Worm (Caenorhabditis elegans): ENCODE data around the gene C55A1.4.

Gene C55A1.4

DNA sequence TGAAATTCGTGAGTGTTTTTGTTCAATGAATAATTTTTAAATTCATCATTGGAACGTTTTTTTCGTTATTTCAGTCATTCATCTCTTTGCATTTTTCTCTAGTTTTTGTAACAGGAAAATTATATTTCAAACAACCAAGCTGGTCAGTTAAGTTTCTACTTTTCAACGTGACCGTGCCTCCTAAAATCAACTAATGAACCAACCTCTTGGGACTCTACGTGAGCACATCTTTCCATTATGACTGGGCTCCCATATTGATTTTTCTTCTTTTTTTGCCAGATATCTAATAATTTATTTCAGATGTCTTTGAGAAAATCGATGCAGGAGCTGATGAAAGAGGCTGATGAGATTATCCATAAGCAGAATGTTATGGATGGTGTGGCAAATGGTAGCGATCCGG lies 17.5 kb downstream of the C55A1.4 start, which contains the start of gene C55A1.11:
Gene C55A1.11 (plus strand): TSS at position 301 of the 400 bp plus-strand sequence.
- TF ChIP-seq ets-4 (tag; optimal IDR thresholded peaks at IDR 0.05) (no peak), sdc-2 (tag; optimal IDR thresholded peaks at IDR 0.05) (no peak), T23F11.4 (GFP tag; optimal IDR thresholded peaks at IDR 0.05) (no peak)

DNA sequence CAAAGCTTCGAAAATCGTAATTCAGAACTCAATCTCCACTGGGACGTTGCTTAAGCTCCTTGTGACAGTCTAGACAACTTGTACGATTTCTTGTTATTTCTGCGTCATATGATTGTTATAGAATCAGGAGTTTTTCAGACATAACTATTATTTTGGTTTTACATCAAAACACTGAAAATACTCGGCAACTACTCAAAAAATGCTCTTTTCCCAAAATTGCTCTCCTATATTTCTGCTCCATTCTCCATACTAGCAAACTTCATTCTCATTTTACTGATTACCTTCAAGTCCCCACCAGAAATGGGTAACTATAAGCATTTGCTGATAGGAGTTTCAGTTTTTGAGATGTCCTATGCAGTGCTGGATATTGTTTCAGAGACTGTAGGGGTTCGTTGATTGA lies 21.6 kb downstream of the C55A1.4 start, which contains the start of gene C55A1.1:
Gene C55A1.1 (plus strand): TSS at position 301 of the 400 bp plus-strand sequence.
- TF ChIP-seq hlh-13 (GFP tag; optimal IDR thresholded peaks at IDR 0.05) (no peak), ceh-24 (tag; optimal IDR thresholded peaks at IDR 0.05) (no peak), sox-4 (tag; optimal IDR thresholded peaks at IDR 0.05) (no peak), ttx-3 (tag; optimal IDR thresholded peaks at IDR 0.05) (no peak), unc-55 (GFP tag; optimal IDR thresholded peaks at IDR 0.05) (no peak), K02D7.2 (tag; optimal IDR thresholded peaks at IDR 0.05) (no peak), syd-9 (tag; optimal IDR thresholded peaks at IDR 0.05) (no peak), ama-1 (optimal IDR thresholded peaks at IDR 0.05) (no peak), ceh-14 (tag; optimal IDR thresholded peaks at IDR 0.05) (no peak), pqm-1 (tag; optimal IDR thresholded peaks at IDR 0.05) (no peak), tbx-2 (tag; optimal IDR thresholded peaks at IDR 0.05) (no peak), ets-4 (tag; optimal IDR thresholded peaks at IDR 0.05) (no peak), ceh-18 (tag; optimal IDR thresholded peaks at IDR 0.05) (no peak), ref-2 (tag; optimal IDR thresholded peaks at IDR 0.05) (no peak), fax-1 (tag; optimal IDR thresholded peaks at IDR 0.05) (no peak), ceh-30 (tag; optimal IDR thresholded peaks at IDR 0.05) (no peak), hlh-30 (tag; optimal IDR thresholded peaks at IDR 0.05; ENCODE audit: insufficient read depth) (no peak), odd-2 (tag; optimal IDR thresholded peaks at IDR 0.05) (no peak), nhr-232 (tag; optimal IDR thresholded peaks at IDR 0.05) (no peak)

DNA sequence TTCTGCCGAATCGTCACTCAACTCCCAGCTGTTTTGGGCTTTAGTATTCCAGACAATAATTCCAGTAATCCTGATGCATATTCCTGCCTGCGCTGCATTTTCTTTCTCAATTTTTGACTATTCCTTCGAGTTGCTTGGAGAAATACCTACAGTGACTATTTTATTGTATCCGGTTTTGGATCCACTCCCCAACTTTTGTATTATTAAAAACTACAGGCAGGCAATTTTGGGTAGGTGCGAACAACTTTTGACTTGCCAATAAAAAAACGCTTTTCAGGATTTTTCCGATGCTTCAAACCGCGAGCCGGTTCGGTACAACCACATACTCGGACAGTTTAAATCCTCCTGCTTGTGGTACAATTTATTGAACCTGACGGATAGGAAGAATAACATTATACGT lies 28.6 kb downstream of the C55A1.4 start:
- no peak for TF ChIP-seq ama-1 (optimal IDR thresholded peaks at IDR 0.05)

DNA sequence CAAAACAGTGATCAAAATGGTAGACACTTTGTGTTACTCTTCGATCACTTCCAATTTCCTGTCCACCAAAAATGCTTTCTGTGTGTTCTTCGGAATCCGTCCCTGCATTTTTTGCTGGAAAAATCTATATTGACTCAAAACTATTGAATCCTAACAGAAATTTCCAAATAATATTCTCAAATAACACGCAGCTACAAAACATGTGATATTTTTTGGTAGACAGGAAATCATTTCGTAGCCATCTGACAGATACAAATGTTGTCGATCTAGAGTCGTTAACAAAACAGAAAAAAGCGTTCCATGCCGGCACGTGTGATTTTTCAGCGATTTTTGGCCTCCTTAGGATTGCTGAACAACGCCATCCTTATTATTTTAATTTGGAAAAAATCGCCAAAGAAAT lies 30.2 kb downstream of the C55A1.4 start, which contains the start of gene str-263:
Gene str-263 (plus strand): TSS at position 301 of the 400 bp plus-strand sequence.
- TF ChIP-seq gmeb-2 (tag; optimal IDR thresholded peaks at IDR 0.05) = no peak
- TF ChIP-seq hlh-8 (tag; optimal IDR thresholded peaks at IDR 0.05) = no peak

DNA sequence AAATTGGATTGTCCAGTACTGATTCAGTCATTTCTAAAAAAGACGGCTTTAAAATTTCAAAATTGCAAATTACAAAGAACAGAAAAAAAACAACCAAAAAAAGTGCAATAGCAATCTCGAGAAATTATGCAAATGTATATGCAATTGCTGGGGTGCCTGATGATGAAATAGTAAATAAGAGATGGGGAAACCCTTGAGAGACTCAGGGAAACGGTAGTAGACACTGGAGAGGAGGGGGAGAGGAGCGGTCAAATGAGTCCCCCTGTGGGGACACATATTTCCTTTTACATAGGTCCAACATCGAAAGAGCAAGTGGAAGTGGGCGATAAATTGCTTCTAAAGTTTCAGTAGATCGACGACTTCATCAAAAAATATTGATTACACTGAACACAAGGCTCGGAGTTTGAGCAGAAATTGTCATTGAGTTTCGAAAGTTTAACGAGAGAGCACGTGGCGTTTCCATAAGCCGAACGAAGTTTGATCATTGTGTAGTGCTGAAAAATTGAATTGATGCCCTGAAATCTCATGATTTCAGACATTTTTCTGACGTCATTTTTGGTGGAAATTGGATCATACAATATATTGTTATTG lies 32.6 kb downstream of the C55A1.4 start, which contains the start of the genes fbxa-153 and str-12:
Gene fbxa-153 (minus strand): TSS at position 35 of the 591 bp plus-strand sequence.
Gene str-12 (plus strand): TSS at position 541 of the 591 bp plus-strand sequence.
- no peak for TF ChIP-seq sox-4 (tag; optimal IDR thresholded peaks at IDR 0.05)
- no peak for TF ChIP-seq ceh-45 (GFP tag; IDR thresholded peaks at IDR 0.05)
- no peak for TF ChIP-seq ceh-22 (tag; optimal IDR thresholded peaks at IDR 0.05)
- no peak for TF ChIP-seq ceh-2 (tag; optimal IDR thresholded peaks at IDR 0.05)
- TF ChIP-seq ceh-34 (tag; optimal IDR thresholded peaks at IDR 0.05) = peak; percentile 73
- no peak for TF ChIP-seq odd-2 (tag; optimal IDR thresholded peaks at IDR 0.05)
- TF ChIP-seq pax-1 (tag; optimal IDR thresholded peaks at IDR 0.05) = no peak
- TF ChIP-seq nfya-1 (tag; optimal IDR thresholded peaks at IDR 0.05) = peak; percentile 24
- TF ChIP-seq lim-6 (tag; optimal IDR thresholded peaks at IDR 0.05) = peak; percentile 11
- TF ChIP-seq ceh-6 (GFP tag; optimal IDR thresholded peaks at IDR 0.05) = no peak
- peak; percentile 74 for TF ChIP-seq ceh-14 (tag; optimal IDR thresholded peaks at IDR 0.05)
- no peak for TF ChIP-seq pag-3 (tag; optimal IDR thresholded peaks at IDR 0.05; ENCODE audit: borderline replicate concordance)
- no peak for TF ChIP-seq sox-2 (GFP tag; IDR thresholded peaks at IDR 0.05)
- peak; percentile 76 for TF ChIP-seq ceh-31 (tag; optimal IDR thresholded peaks at IDR 0.05)
- no peak for TF ChIP-seq syd-9 (tag; optimal IDR thresholded peaks at IDR 0.05)
- TF ChIP-seq eyg-1 (tag; optimal IDR thresholded peaks at IDR 0.05) = no peak
- no peak for TF ChIP-seq C38D4.7 (GFP tag; optimal IDR thresholded peaks at IDR 0.05)
- no peak for TF ChIP-seq mec-3 (tag; optimal IDR thresholded peaks at IDR 0.05; ENCODE audit: borderline replicate concordance)
- TF ChIP-seq dmd-4 (tag; optimal IDR thresholded peaks at IDR 0.05; ENCODE audit: borderline replicate concordance) = no peak
- TF ChIP-seq rnt-1 (tag; optimal IDR thresholded peaks at IDR 0.05) = no peak
- TF ChIP-seq hlh-15 (tag; optimal IDR thresholded peaks at IDR 0.05) = no peak
- TF ChIP-seq tbx-7 (tag; optimal IDR thresholded peaks at IDR 0.05) = no peak
- TF ChIP-seq ama-1 (optimal IDR thresholded peaks at IDR 0.05) = no peak
- no peak for TF ChIP-seq sdc-2 (tag; optimal IDR thresholded peaks at IDR 0.05)
- TF ChIP-seq fax-1 (tag; optimal IDR thresholded peaks at IDR 0.05) = no peak
- TF ChIP-seq che-1 (tag; optimal IDR thresholded peaks at IDR 0.05) = no peak
- no peak for TF ChIP-seq C08G9.2 (tag; optimal IDR thresholded peaks at IDR 0.05)
- TF ChIP-seq zip-5 (tag; optimal IDR thresholded peaks at IDR 0.05) = no peak
- TF ChIP-seq ttx-3 (tag; optimal IDR thresholded peaks at IDR 0.05) = no peak
